Fruit fly (Drosophila melanogaster) whole organism, adult: ENCODE measurements around the gene CG7565.

Experiments used
- CG11617 ChIP-seq: fragments of 200-800 bp; sonication (Bioruptor generic); optimal IDR thresholded peaks from 2 replicates; lab custom pipeline; 2017; ENCODE audit warnings: mild to moderate bottlenecking, missing biosample characterization, missing genetic modification reagents, missing genetic modification characterization
- CG1620 ChIP-seq: fragments of 200-800 bp; sonication (Bioruptor generic); optimal IDR thresholded peaks from 2 replicates; lab custom pipeline; 2016; ENCODE audit warnings: missing biosample characterization, missing genetic modification characterization
- Hr96 ChIP-seq: fragments of 200-800 bp; sonication (Bioruptor generic); optimal IDR thresholded peaks from 2 replicates; lab custom pipeline; 2016; ENCODE audit warnings: missing biosample characterization, missing genetic modification characterization
- bab1 ChIP-seq: fragments of 200-800 bp; sonication (Bioruptor generic); optimal IDR thresholded peaks from 3 replicates; lab custom pipeline; 2019; ENCODE audit warnings: missing biosample characterization, mild to moderate bottlenecking, missing genetic modification characterization, moderate library complexity

dm6 chr3L:8056325-8056724, 35.3 kb downstream of the CG7565 start:
- no peak for TF ChIP-seq Hr96 (GFP tag; lab: Kevin White, UChicago)
- TF ChIP-seq CG1620, result no peak
- no peak for TF ChIP-seq CG11617 (GFP tag; lab: Kevin White, UChicago)
- TF ChIP-seq bab1 (GFP tag; lab: Kevin White, UChicago), result no peak
